Fruit fly (Drosophila melanogaster) whole organism, wandering third instar larva: ENCODE results near the gene CG18265.

ENCODE experiments used
- Dfd ChIP-seq: fragments of >200 bp; optimal IDR thresholded peaks from 2 replicates; lab custom pipeline; 2017; ENCODE audit warnings: missing biosample characterization, missing genetic modification characterization
- Hr78 ChIP-seq: fragments of >200 bp; optimal IDR thresholded peaks from 2 replicates; lab custom pipeline; 2017; ENCODE audit warnings: missing biosample characterization, missing genetic modification characterization
- Mio ChIP-seq: sonication (Bioruptor generic); optimal IDR thresholded peaks from 2 replicates; lab custom pipeline; 2016; ENCODE audit warnings: missing biosample characterization, missing genetic modification characterization
- N ChIP-seq: fragments of >200 bp; optimal IDR thresholded peaks from 2 replicates; lab custom pipeline; 2018; ENCODE audit warnings: missing biosample characterization, missing external identifiers, missing genetic modification characterization
- brk ChIP-seq: fragments of 200-800 bp; sonication (Bioruptor generic); optimal IDR thresholded peaks from 2 replicates; lab custom pipeline; 2016; ENCODE audit warnings: missing biosample characterization, mild to moderate bottlenecking, missing genetic modification characterization
- dl ChIP-seq, 2 experiments: fragments of 175-275, 200-275 bp in 1 of 2; fragments of 200-275 bp in 1 of 2; sonication (Bioruptor generic); optimal IDR thresholded peaks; lab custom pipeline; 2018; ENCODE audit warnings: mild to moderate bottlenecking in 2 of 2, missing biosample characterization in 2 of 2, missing genetic modification characterization in 2 of 2, moderate library complexity in 2 of 2; ENCODE audit not compliant: partially characterized antibody in 2 of 2, insufficient read depth in 1 of 2
- ey ChIP-seq: fragments of 200-800 bp; sonication (Bioruptor generic); optimal IDR thresholded peaks from 2 replicates; lab custom pipeline; 2016; ENCODE audit warnings: missing biosample characterization, missing genetic modification characterization
- h ChIP-seq: fragments of 200-800 bp; sonication (Bioruptor generic); optimal IDR thresholded peaks from 3 replicates; lab custom pipeline; 2016; ENCODE audit warnings: missing biosample characterization, mild to moderate bottlenecking, missing genetic modification characterization
- lola ChIP-seq: fragments of >200 bp; optimal IDR thresholded peaks from 2 replicates; lab custom pipeline; 2017; ENCODE audit warnings: missing biosample characterization, missing genetic modification characterization
- pan ChIP-seq: fragments of >200 bp; optimal IDR thresholded peaks from 2 replicates; lab custom pipeline; 2017
- psq ChIP-seq: fragments of 200-800 bp; sonication (Bioruptor generic); optimal IDR thresholded peaks from 3 replicates; lab custom pipeline; 2017; ENCODE audit warnings: missing biosample characterization, mild to moderate bottlenecking, missing genetic modification characterization, moderate library complexity
- tai ChIP-seq: sonication (Bioruptor generic); optimal IDR thresholded peaks from 2 replicates; lab custom pipeline; 2016; ENCODE audit warnings: missing biosample characterization, missing genetic modification characterization
- usp ChIP-seq: fragments of >200 bp; optimal IDR thresholded peaks from 2 replicates; lab custom pipeline; 2017; ENCODE audit warnings: missing biosample characterization, missing genetic modification characterization

DNA sequence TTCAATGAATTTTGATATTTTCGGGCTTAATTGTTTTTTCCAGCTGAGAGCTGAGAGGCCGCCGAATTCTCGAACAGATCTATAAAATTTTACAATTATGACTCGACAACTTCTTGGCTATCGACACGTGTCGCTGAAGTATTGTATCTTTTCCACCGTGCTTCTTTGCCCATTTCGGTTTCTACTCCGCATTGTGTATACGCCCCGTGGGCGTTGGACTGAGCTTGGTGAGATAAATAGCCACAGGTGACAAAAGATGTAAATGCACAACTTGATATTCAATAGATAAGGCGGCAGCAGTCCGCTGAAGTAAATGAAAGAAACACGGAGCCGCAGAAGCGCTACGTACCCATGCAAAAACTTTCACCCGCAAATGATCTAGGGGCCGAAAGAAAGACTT, 54.1 kb downstream of the CG18265 start:
- TF ChIP-seq N = no peak
- TF ChIP-seq usp = no peak
- no peak for TF ChIP-seq ey
- TF ChIP-seq h (GFP tag; lab: Kevin White, UChicago) = no peak
- TF ChIP-seq psq (GFP tag; lab: Kevin White, UChicago) = no peak
- TF ChIP-seq Hr78 = no peak
- no peak for TF ChIP-seq pan (lab: Kevin White, UChicago)
- TF ChIP-seq Dfd (GFP tag; lab: Kevin White, UChicago) = no peak
- TF ChIP-seq Mio (GFP tag; lab: Kevin White, UChicago) = no peak
- no peak for TF ChIP-seq brk
- TF ChIP-seq lola (GFP tag; lab: Kevin White, UChicago) = no peak
- TF ChIP-seq dl (GFP tag; optimal IDR thresholded peaks at IDR 0.05; lab: Kevin White, UChicago; ENCODE audit: insufficient read depth in 1 of 2, partially characterized antibody in 2 of 2) = no peak
- TF ChIP-seq tai (GFP tag; lab: Kevin White, UChicago) = no peak
